Fruit fly (Drosophila melanogaster): Measurements from ENCODE around the gene Prps.

The Prps gene

DNA sequence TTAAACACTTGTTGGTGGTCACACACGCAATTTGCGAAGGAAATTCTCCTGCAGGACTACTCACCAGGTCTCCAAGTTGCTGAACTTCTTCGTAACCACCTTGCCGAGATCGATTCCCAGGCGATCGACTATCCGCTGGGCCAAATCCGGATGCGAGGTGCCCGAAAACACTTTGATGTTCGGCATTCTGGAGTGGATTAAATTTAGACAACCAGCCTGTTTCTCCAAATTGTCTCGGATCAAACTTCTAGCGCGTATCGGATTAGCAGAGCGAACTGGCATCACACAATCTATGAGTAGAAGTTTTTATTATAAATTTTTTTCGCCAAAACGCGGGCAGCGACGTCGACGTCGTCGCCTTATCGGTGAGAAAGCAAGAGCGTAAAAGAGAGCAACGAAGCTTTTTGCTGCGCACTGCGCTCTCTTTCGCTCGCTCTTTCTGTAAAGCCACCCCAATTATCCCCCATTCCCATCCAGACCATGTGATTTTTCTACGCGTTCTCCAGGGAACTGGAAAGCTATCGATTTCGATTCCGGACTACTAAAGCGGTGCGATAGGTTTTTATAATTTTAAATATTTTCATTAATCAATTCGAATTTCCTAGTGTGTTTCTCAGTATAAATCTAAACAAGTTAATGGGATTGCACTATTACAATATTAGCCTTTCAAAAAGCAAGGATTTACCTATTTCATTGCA is 2.2 kb downstream of the Prps start:
- 0 out of 3 replicates have a peak, but pooled peaks have one; percentile 40 for TF ChIP-seq CG34224 (GFP tag; IDR thresholded peaks at IDR 0.05; ENCODE audit: partially characterized antibody)
- no peak for TF ChIP-seq CG7271 (tag; optimal IDR thresholded peaks at IDR 0.05)
- TF ChIP-seq CG2678 (tag; optimal IDR thresholded peaks at IDR 0.05) = peak; percentile 14
- peak; percentile 9 for TF ChIP-seq bcd (GFP tag; optimal IDR thresholded peaks at IDR 0.05)
- 0 out of 2 replicates have a peak, but pooled peaks have one; percentile 11 for TF ChIP-seq CG9932 (GFP tag; IDR thresholded peaks at IDR 0.05)
- TF ChIP-seq p53 (GFP tag; optimal IDR thresholded peaks at IDR 0.05) = no peak
- 0 out of 4 replicates have a peak, but pooled peaks have one; percentile 18 for TF ChIP-seq Dll (GFP tag; IDR thresholded peaks at IDR 0.05; ENCODE audit: partially characterized antibody)
- TF ChIP-seq ato (GFP tag; IDR thresholded peaks at IDR 0.05; ENCODE audit: partially characterized antibody) = no peak
- peak; percentile 87; the same call in 2 of the 4 replicates for TF ChIP-seq chinmo (GFP tag; IDR thresholded peaks at IDR 0.05; ENCODE audit: partially characterized antibody)
- peak; percentile 14 for TF ChIP-seq CG12071 (GFP tag; optimal IDR thresholded peaks at IDR 0.05)
- TF ChIP-seq bigmax (GFP tag; optimal IDR thresholded peaks at IDR 0.05) = peak; percentile 28
- TF ChIP-seq CG12769 (tag; optimal IDR thresholded peaks at IDR 0.05) = peak; percentile 73
- TF ChIP-seq CG32532 (GFP tag; IDR thresholded peaks at IDR 0.05) = peak; percentile 57; the same call in 1 of the 2 replicates
- TF ChIP-seq CG11695 (GFP tag; IDR thresholded peaks at IDR 0.05) = 0 out of 3 replicates have a peak, but pooled peaks have one; percentile 26
- peak; percentile 22; the same call in 1 of the 2 replicates for TF ChIP-seq hbn (GFP tag; IDR thresholded peaks at IDR 0.05; ENCODE audit: partially characterized antibody)
- TF ChIP-seq Med (GFP tag) = peak; percentile 8
- TF ChIP-seq CG6813 (GFP tag; optimal IDR thresholded peaks at IDR 0.05) = peak; percentile 13
- peak; percentile 12 for TF ChIP-seq BEAF-32 (GFP tag; optimal IDR thresholded peaks at IDR 0.05)
- peak; percentile 6 for TF ChIP-seq scrt (GFP tag; optimal IDR thresholded peaks at IDR 0.05)
- no peak for TF ChIP-seq al (GFP tag; IDR thresholded peaks at IDR 0.05)
- peak; percentile 29 for TF ChIP-seq corto (GFP tag; optimal IDR thresholded peaks at IDR 0.05)
- TF ChIP-seq CG17568 (GFP tag; optimal IDR thresholded peaks at IDR 0.05) = peak; percentile 31
- peak; percentile 38; the same call in 1 of the 3 replicates for TF ChIP-seq ci (GFP tag; IDR thresholded peaks at IDR 0.05)
- 0 out of 2 replicates have a peak, but pooled peaks have one; percentile 30 for TF ChIP-seq sna (GFP tag; IDR thresholded peaks at IDR 0.05; ENCODE audit: partially characterized antibody)
- peak; percentile 49; the same call in 1 of the 2 replicates for TF ChIP-seq seq (GFP tag; IDR thresholded peaks at IDR 0.05)
- peak; percentile 40 for TF ChIP-seq mirr (GFP tag; optimal IDR thresholded peaks at IDR 0.05)
- no peak for TF ChIP-seq CG18011 (GFP tag; optimal IDR thresholded peaks at IDR 0.05)
- peak; percentile 8 for TF ChIP-seq nom (GFP tag; optimal IDR thresholded peaks at IDR 0.05)
- peak; percentile 37; the same call in 1 of the 3 replicates for TF ChIP-seq Dbx (GFP tag; IDR thresholded peaks at IDR 0.05)
- TF ChIP-seq Lim3 (GFP tag; IDR thresholded peaks at IDR 0.05) = no peak
- TF ChIP-seq Lpt (GFP tag; optimal IDR thresholded peaks at IDR 0.05) = no peak
- TF ChIP-seq CG10979 (tag; optimal IDR thresholded peaks at IDR 0.05) = no peak
- TF ChIP-seq Sox100B (GFP tag; optimal IDR thresholded peaks at IDR 0.05) = no peak
- 0 out of 2 replicates have a peak, but pooled peaks have one; percentile 11 for TF ChIP-seq wdn (GFP tag; IDR thresholded peaks at IDR 0.05)
- 0 out of 2 replicates have a peak, but pooled peaks have one; percentile 8 for TF ChIP-seq Atf6 (GFP tag; IDR thresholded peaks at IDR 0.05)
- peak; percentile 96 for TF ChIP-seq Adf1 (GFP tag; IDR thresholded peaks at IDR 0.05)
- no peak for TF ChIP-seq Mad (GFP tag; optimal IDR thresholded peaks at IDR 0.05)
- TF ChIP-seq CG8089 (GFP tag; optimal IDR thresholded peaks at IDR 0.05) = no peak
- TF ChIP-seq CG7963 (GFP tag; IDR thresholded peaks at IDR 0.05; ENCODE audit: partially characterized antibody) = no peak
- peak; percentile 37; the same call in 1 of the 2 replicates for TF ChIP-seq Drgx (GFP tag; IDR thresholded peaks at IDR 0.05)
- TF ChIP-seq Dref (GFP tag; IDR thresholded peaks at IDR 0.05) = peak; percentile 51
- TF ChIP-seq ewg (GFP tag; optimal IDR thresholded peaks at IDR 0.05) = peak; percentile 24
- TF ChIP-seq CG3995 (GFP tag; optimal IDR thresholded peaks at IDR 0.05) = peak; percentile 13
- no peak for TF ChIP-seq Fer1 (GFP tag; optimal IDR thresholded peaks at IDR 0.05)
- peak; percentile 86 for TF ChIP-seq CG3163 (GFP tag; optimal IDR thresholded peaks at IDR 0.05)
- TF ChIP-seq yki (optimal IDR thresholded peaks at IDR 0.05) = peak; percentile 47
- no peak for TF ChIP-seq CG7357 (GFP tag; IDR thresholded peaks at IDR 0.05)

All from whole organism, embryonic.